Worm (Caenorhabditis elegans) whole organism, L3 larva: ENCODE data around the gene M7.8.
A peak's percentile ranks its signal among the peaks of the same experiment; 100 is the strongest.

Experiments used
- R02D3.7 ChIP-seq: fragments of 150-350 bp; optimal IDR thresholded peaks from 2 replicates; lab custom pipeline; 2014; ENCODE audit warnings: missing biosample characterization, missing genetic modification characterization
- ZK546.5 ChIP-seq: sonication (generic microtip); optimal IDR thresholded peaks from 2 replicates; lab custom pipeline; 2017; ENCODE audit warnings: missing biosample characterization, missing genetic modification characterization
- aly-2 ChIP-seq: fragments of 150-350 bp; optimal IDR thresholded peaks from 2 replicates; lab custom pipeline; 2014; ENCODE audit warnings: missing biosample characterization, missing genetic modification characterization
- ama-1 ChIP-seq: fragments of 150-350 bp; optimal IDR thresholded peaks from 2 replicates; lab custom pipeline; 2018
- ceh-16 ChIP-seq: sonication (generic microtip); optimal IDR thresholded peaks from 2 replicates; lab custom pipeline; 2017; ENCODE audit warnings: missing biosample characterization, missing genetic modification characterization
- ceh-28 ChIP-seq: fragments of 150-350 bp; optimal IDR thresholded peaks from 2 replicates; lab custom pipeline; 2014; ENCODE audit warnings: missing biosample characterization, missing genetic modification reagents, missing genetic modification characterization
- ceh-82 ChIP-seq: fragments of 150-350 bp; optimal IDR thresholded peaks from 2 replicates; lab custom pipeline; 2014; ENCODE audit warnings: missing biosample characterization, missing genetic modification characterization
- ceh-9 ChIP-seq: sonication (generic microtip); optimal IDR thresholded peaks from 2 replicates; lab custom pipeline; 2018; ENCODE audit warnings: missing biosample characterization, missing genetic modification characterization
- daf-12 ChIP-seq: fragments of 150-350 bp; optimal IDR thresholded peaks from 2 replicates; lab custom pipeline; 2014; ENCODE audit warnings: missing biosample characterization, missing genetic modification reagents, missing genetic modification characterization
- egl-27 ChIP-seq: sonication (generic microtip); optimal IDR thresholded peaks from 4 replicates; lab custom pipeline; 2017; ENCODE audit warnings: missing biosample characterization, missing genetic modification reagents, missing genetic modification characterization
- egl-5 ChIP-seq: fragments of 150-350 bp; optimal IDR thresholded peaks from 2 replicates; lab custom pipeline; 2017; ENCODE audit warnings: missing biosample characterization, missing genetic modification reagents, missing genetic modification characterization, inconsistent platforms
- elt-1 ChIP-seq: fragments of 150-350 bp; optimal IDR thresholded peaks from 2 replicates; lab custom pipeline; 2014; ENCODE audit warnings: missing biosample characterization, missing genetic modification characterization
- elt-2 ChIP-seq: sonication (generic microtip); optimal IDR thresholded peaks from 2 replicates; lab custom pipeline; 2016; ENCODE audit warnings: missing genetic modification reagents, mild to moderate bottlenecking, missing genetic modification characterization, missing compliant biosample characterization
- elt-3 ChIP-seq, 3 experiments: fragments of 150-350 bp in 1 of 3; sonication (generic microtip) in 2 of 3; optimal IDR thresholded peaks; 2 replicates in 2 of 3; 4 replicates in 1 of 3; lab custom pipeline; 2014 to 2017; ENCODE audit warnings: missing biosample characterization in 3 of 3, missing genetic modification characterization in 3 of 3
- eor-1 ChIP-seq, 2 experiments: fragments of 150-350 bp; optimal IDR thresholded peaks; 2 replicates each; lab custom pipeline; 2014 to 2018; ENCODE audit warnings: missing biosample characterization in 2 of 2, missing genetic modification characterization in 2 of 2
- fkh-10 ChIP-seq: sonication (generic microtip); optimal IDR thresholded peaks from 2 replicates; lab custom pipeline; 2017; ENCODE audit warnings: missing biosample characterization, missing genetic modification reagents, missing genetic modification characterization
- fkh-2 ChIP-seq: fragments of 150-350 bp; optimal IDR thresholded peaks from 2 replicates; lab custom pipeline; 2014; ENCODE audit warnings: missing biosample characterization, missing genetic modification reagents, missing genetic modification characterization
- fos-1 ChIP-seq: fragments of 150-350 bp; optimal IDR thresholded peaks from 2 replicates; lab custom pipeline; 2014; ENCODE audit warnings: missing biosample characterization, missing genetic modification characterization
- hmg-11 ChIP-seq: sonication (generic microtip); optimal IDR thresholded peaks from 2 replicates; lab custom pipeline; 2016; ENCODE audit warnings: missing genetic modification characterization, missing compliant biosample characterization
- jun-1 ChIP-seq: fragments of 150-350 bp; optimal IDR thresholded peaks from 2 replicates; lab custom pipeline; 2014; ENCODE audit warnings: missing biosample characterization, missing genetic modification reagents, missing genetic modification characterization
- lin-15B ChIP-seq: fragments of 150-350 bp; optimal IDR thresholded peaks from 2 replicates; lab custom pipeline; 2014; ENCODE audit warnings: missing biosample characterization, missing genetic modification characterization
- lin-39 ChIP-seq: fragments of 150-350 bp; optimal IDR thresholded peaks from 2 replicates; lab custom pipeline; 2018; ENCODE audit warnings: missing biosample characterization, missing genetic modification reagents, missing genetic modification characterization
- lsy-12 ChIP-seq: sonication (generic microtip); optimal IDR thresholded peaks from 2 replicates; lab custom pipeline; 2016; ENCODE audit warnings: mild to moderate bottlenecking, missing genetic modification characterization, missing compliant biosample characterization
- mdl-1 ChIP-seq: fragments of 150-350 bp; optimal IDR thresholded peaks from 2 replicates; lab custom pipeline; 2014; ENCODE audit warnings: missing biosample characterization, missing genetic modification characterization
- mml-1 ChIP-seq: fragments of 150-350 bp; sonication (generic microtip); optimal IDR thresholded peaks from 3 replicates; lab custom pipeline; 2014; ENCODE audit warnings: missing biosample characterization, missing genetic modification characterization
- nfya-1 ChIP-seq: sonication (generic microtip); optimal IDR thresholded peaks from 2 replicates; lab custom pipeline; 2017; ENCODE audit warnings: missing genetic modification characterization, mild to moderate bottlenecking, missing compliant biosample characterization, antibody characterized with exemption, moderate library complexity; ENCODE audit not compliant: insufficient read depth
- nhr-11 ChIP-seq: fragments of 150-350 bp; optimal IDR thresholded peaks from 2 replicates; lab custom pipeline; 2014; ENCODE audit warnings: missing biosample characterization, missing genetic modification characterization
- nhr-12 ChIP-seq: fragments of 150-350 bp; optimal IDR thresholded peaks from 2 replicates; lab custom pipeline; 2014; ENCODE audit warnings: missing biosample characterization, missing genetic modification characterization
- nhr-23 ChIP-seq: fragments of 150-350 bp; optimal IDR thresholded peaks from 2 replicates; lab custom pipeline; 2014; ENCODE audit warnings: missing biosample characterization, missing genetic modification reagents, missing genetic modification characterization
- nhr-237 ChIP-seq: fragments of 150-350 bp; optimal IDR thresholded peaks from 2 replicates; lab custom pipeline; 2014; ENCODE audit warnings: missing biosample characterization, missing genetic modification characterization
- nhr-25 ChIP-seq: sonication (generic microtip); optimal IDR thresholded peaks from 2 replicates; lab custom pipeline; 2017; ENCODE audit warnings: missing biosample characterization, missing genetic modification characterization
- nhr-28 ChIP-seq: fragments of 150-350 bp; optimal IDR thresholded peaks from 2 replicates; lab custom pipeline; 2014; ENCODE audit warnings: missing biosample characterization, missing genetic modification characterization
- nhr-43 ChIP-seq: sonication (generic microtip); optimal IDR thresholded peaks from 2 replicates; lab custom pipeline; 2016; ENCODE audit warnings: mild to moderate bottlenecking, missing genetic modification characterization, missing compliant biosample characterization; ENCODE audit not compliant: poor library complexity, severe bottlenecking
- nhr-67 ChIP-seq: fragments of 150-350 bp; optimal IDR thresholded peaks from 2 replicates; lab custom pipeline; 2014; ENCODE audit warnings: missing biosample characterization, missing genetic modification characterization
- nhr-76 ChIP-seq: fragments of 150-350 bp; sonication (generic microtip); optimal IDR thresholded peaks from 5 replicates; lab custom pipeline; 2014; ENCODE audit warnings: missing biosample characterization, missing genetic modification characterization
- nhr-77 ChIP-seq: fragments of 150-350 bp; optimal IDR thresholded peaks from 2 replicates; lab custom pipeline; 2014; ENCODE audit warnings: missing biosample characterization, missing genetic modification characterization
- pha-4 ChIP-seq: fragments of 150-350 bp; optimal IDR thresholded peaks from 2 replicates; lab custom pipeline; 2014; ENCODE audit warnings: missing biosample characterization, missing genetic modification reagents, missing genetic modification characterization
- pqm-1 ChIP-seq: fragments of 150-350 bp; optimal IDR thresholded peaks from 2 replicates; lab custom pipeline; 2017; ENCODE audit warnings: missing biosample characterization, missing genetic modification characterization, inconsistent platforms
- sea-2 ChIP-seq: fragments of 150-350 bp; sonication (generic microtip); optimal IDR thresholded peaks from 4 replicates; lab custom pipeline; 2014; ENCODE audit warnings: missing biosample characterization, missing genetic modification reagents, missing genetic modification characterization
- skn-1 ChIP-seq: fragments of 150-350 bp; optimal IDR thresholded peaks from 2 replicates; lab custom pipeline; 2014; ENCODE audit warnings: missing biosample characterization, missing genetic modification characterization
- snpc-4 ChIP-seq: fragments of 150-350 bp; optimal IDR thresholded peaks from 2 replicates; lab custom pipeline; 2014; ENCODE audit warnings: missing biosample characterization, missing genetic modification characterization
- tbx-2 ChIP-seq: sonication (generic microtip); optimal IDR thresholded peaks from 2 replicates; lab custom pipeline; 2016; ENCODE audit warnings: mild to moderate bottlenecking, missing genetic modification characterization, missing compliant biosample characterization
- unc-39 ChIP-seq: sonication (generic microtip); optimal IDR thresholded peaks from 4 replicates; lab custom pipeline; 2017; ENCODE audit warnings: missing biosample characterization, missing genetic modification characterization
- unc-62 ChIP-seq: fragments of 150-350 bp; sonication (generic microtip); optimal IDR thresholded peaks from 4 replicates; lab custom pipeline; 2014; ENCODE audit warnings: missing biosample characterization, missing genetic modification reagents, missing genetic modification characterization
- zag-1 ChIP-seq: fragments of 150-350 bp; optimal IDR thresholded peaks from 2 replicates; lab custom pipeline; 2014; ENCODE audit warnings: missing biosample characterization, missing genetic modification characterization
- ztf-11 ChIP-seq: fragments of 150-350 bp; optimal IDR thresholded peaks from 2 replicates; lab custom pipeline; 2014; ENCODE audit warnings: missing biosample characterization, missing genetic modification characterization
- ztf-4 ChIP-seq: fragments of 150-350 bp; optimal IDR thresholded peaks from 2 replicates; lab custom pipeline; 2014; ENCODE audit warnings: missing biosample characterization, missing genetic modification characterization

M7.8 gene

ce11 chrIV:11089527-11089926, 5.4 kb downstream of the M7.8 start, which contains the start of gene M7.7:
Gene M7.7, plus strand, starts transcription at chrIV:11089827.
- TF ChIP-seq ceh-9 (tag; lab: Kevin White, UChicago) = no peak
- TF ChIP-seq hmg-11 = no peak

DNA sequence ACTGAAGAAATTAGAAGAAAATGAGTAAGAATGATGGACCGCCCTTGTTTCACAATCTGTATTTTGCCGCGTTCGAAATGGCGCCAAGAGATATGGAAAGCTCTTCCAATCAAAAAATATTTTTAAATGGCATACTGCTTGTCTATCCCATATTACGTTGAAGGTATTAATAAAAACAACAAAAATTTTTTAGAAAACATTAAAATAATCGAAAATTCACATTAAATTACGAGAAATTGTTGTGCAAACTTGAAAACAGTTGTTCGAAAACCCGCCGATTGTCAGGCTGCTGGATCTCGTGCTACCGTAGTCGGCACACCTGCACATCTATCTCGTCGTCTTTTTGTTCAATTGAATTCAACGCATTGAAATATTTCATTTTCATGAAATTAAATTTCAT, 11.3 kb downstream of the M7.8 start, which contains the start of gene klc-1:
Gene klc-1 (plus strand): TSS at position 127 of the 400 bp plus-strand sequence.
- no peak for TF ChIP-seq ceh-82 (tag; lab: Kevin White, UChicago)
- TF ChIP-seq nhr-12 (tag; lab: Kevin White, UChicago) = no peak
- TF ChIP-seq skn-1 (tag; lab: Kevin White, UChicago) = no peak
- no peak for TF ChIP-seq ceh-9 (tag; lab: Kevin White, UChicago)
- TF ChIP-seq elt-2 = no peak
- no peak for TF ChIP-seq elt-1
- no peak for TF ChIP-seq nhr-28
- no peak for TF ChIP-seq fkh-10
- no peak for TF ChIP-seq snpc-4 (tag; lab: Kevin White, UChicago)

DNA sequence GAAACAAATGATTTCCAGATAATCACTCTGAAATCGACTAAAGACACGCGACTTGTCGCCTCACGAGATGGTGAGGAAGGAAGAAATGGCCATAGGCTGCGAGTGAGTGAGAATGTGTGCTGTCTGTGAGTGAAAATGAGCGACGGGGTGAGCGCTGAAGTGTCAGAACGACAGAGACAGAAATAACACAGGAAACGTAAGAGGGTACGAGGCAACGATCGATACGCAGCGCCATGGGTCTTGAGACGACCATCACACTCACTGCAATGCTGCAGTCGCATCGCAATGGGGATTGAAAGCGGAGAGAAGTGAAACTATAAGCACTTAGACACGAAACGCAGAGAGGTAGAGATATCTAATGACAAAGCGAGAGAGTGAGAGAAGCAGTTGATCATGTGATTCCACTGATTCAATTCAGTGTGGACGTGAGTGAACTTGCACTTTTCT, 12.1 kb downstream of the M7.8 start:
- peak; percentile 86 for TF ChIP-seq nhr-43
- TF ChIP-seq lsy-12 (tag; lab: Kevin White, UChicago) = peak; percentile 88
- TF ChIP-seq ceh-82 (tag; lab: Kevin White, UChicago) = peak; percentile 22
- peak; percentile 89 for TF ChIP-seq ama-1 (lab: Kevin White, UChicago)
- TF ChIP-seq unc-62 (GFP tag; lab: Kevin White, UChicago) = peak; percentile 90
- peak in 1 of 3 experiments; percentile 1 for TF ChIP-seq elt-3 (tag; optimal IDR thresholded peaks at IDR 0.05; lab: Kevin White, UChicago)
- no peak for TF ChIP-seq nhr-28
- TF ChIP-seq nhr-77 (tag; lab: Kevin White, UChicago) = peak; percentile 16
- TF ChIP-seq R02D3.7 (tag; lab: Kevin White, UChicago) = peak; percentile 74
- no peak for TF ChIP-seq ceh-9 (tag; lab: Kevin White, UChicago)
- TF ChIP-seq unc-39 (tag; lab: Kevin White, UChicago) = no peak
- peak; percentile 12 for TF ChIP-seq elt-1
- TF ChIP-seq pha-4 = peak; percentile 88
- TF ChIP-seq skn-1 (tag; lab: Kevin White, UChicago) = peak; percentile 80
- TF ChIP-seq lin-15B = peak; percentile 83
- TF ChIP-seq hmg-11 = peak; percentile 99
- TF ChIP-seq ztf-4 (tag; lab: Kevin White, UChicago) = peak; percentile 20
- TF ChIP-seq eor-1 (tag; optimal IDR thresholded peaks at IDR 0.05; lab: Kevin White, UChicago) = no peak
- TF ChIP-seq elt-2 = peak; percentile 80
- TF ChIP-seq tbx-2 (tag; lab: Kevin White, UChicago) = peak; percentile 86
- no peak for TF ChIP-seq nhr-237
- peak; percentile 94 for TF ChIP-seq nfya-1
- peak; percentile 91 for TF ChIP-seq zag-1
- TF ChIP-seq nhr-12 (tag; lab: Kevin White, UChicago) = no peak
- peak; percentile 37 for TF ChIP-seq fkh-2
- TF ChIP-seq nhr-25 (tag; lab: Kevin White, UChicago) = peak; percentile 96
- peak; percentile 41 for TF ChIP-seq pqm-1 (tag; lab: Kevin White, UChicago)
- TF ChIP-seq jun-1 (tag; lab: Kevin White, UChicago) = peak; percentile 92
- peak; percentile 92 for TF ChIP-seq nhr-23 (tag; lab: Kevin White, UChicago)
- peak; percentile 96 for TF ChIP-seq ceh-28 (tag; lab: Kevin White, UChicago)
- peak; percentile 83 for TF ChIP-seq nhr-11 (tag; lab: Kevin White, UChicago)
- peak; percentile 54 for TF ChIP-seq nhr-76
- no peak for TF ChIP-seq daf-12 (tag; lab: Kevin White, UChicago)
- TF ChIP-seq ZK546.5 (tag; lab: Kevin White, UChicago) = peak; percentile 16
- TF ChIP-seq snpc-4 (tag; lab: Kevin White, UChicago) = peak; percentile 55
- TF ChIP-seq egl-27 (tag; lab: Kevin White, UChicago) = peak; percentile 91
- TF ChIP-seq fos-1 (tag; lab: Kevin White, UChicago) = no peak
- TF ChIP-seq aly-2 (tag; lab: Kevin White, UChicago) = no peak
- TF ChIP-seq ztf-11 = no peak
- TF ChIP-seq nhr-67 (tag; lab: Kevin White, UChicago) = no peak
- TF ChIP-seq sea-2 (GFP tag; lab: Kevin White, UChicago) = peak; percentile 21
- TF ChIP-seq lin-39 (tag; lab: Kevin White, UChicago) = peak; percentile 91
- peak; percentile 96 for TF ChIP-seq egl-5 (tag; lab: Kevin White, UChicago)
- TF ChIP-seq mdl-1 = peak; percentile 13
- no peak for TF ChIP-seq mml-1 (tag; lab: Kevin White, UChicago)
- peak; percentile 49 for TF ChIP-seq fkh-10
- TF ChIP-seq ceh-16 (tag; lab: Kevin White, UChicago) = no peak
